Worm (Caenorhabditis elegans): Measurements from ENCODE around the gene far-6.

ce11 chrIV:13318773-13319172 lies 9.4 kb upstream of the far-6 start:
- TF ChIP-seq flt-1 (GFP tag; IDR thresholded peaks at IDR 0.05) (no peak), klf-2 (GFP tag; conservative IDR thresholded peaks at IDR 0.05) (no peak), ztf-29 (GFP tag; IDR thresholded peaks at IDR 0.05) (no peak), med-1 (GFP tag; optimal IDR thresholded peaks at IDR 0.05; ENCODE audit: insufficient read depth) (no peak), cog-1 (tag; optimal IDR thresholded peaks at IDR 0.05) (no peak), ztf-23 (GFP tag; IDR thresholded peaks at IDR 0.05) (no peak), T22C8.4 (GFP tag; IDR thresholded peaks at IDR 0.05) (no peak), ref-1 (GFP tag; conservative IDR thresholded peaks at IDR 0.05) (no peak)
